Fruit fly (Drosophila melanogaster) whole organism, pupa: Measurements from ENCODE around the gene Rbcn-3B.

Source experiments
- CG10348 ChIP-seq: fragments of 200-800 bp; sonication (Bioruptor generic); IDR thresholded peaks from 2 replicates; pipeline ENCODE4 v1.3.6; 2022; ENCODE audit warnings: missing biosample characterization, missing genetic modification characterization
- CG14655 ChIP-seq: fragments of 200-800 bp; sonication (Bioruptor generic); optimal IDR thresholded peaks from 3 replicates; lab custom pipeline; 2017; ENCODE audit warnings: mild to moderate bottlenecking, missing biosample characterization, missing genetic modification reagents, missing genetic modification characterization
- CG15710 ChIP-seq: fragments of 200-800 bp; sonication (Bioruptor generic); optimal IDR thresholded peaks from 2 replicates; lab custom pipeline; 2018; ENCODE audit warnings: missing biosample characterization, mild to moderate bottlenecking, missing genetic modification characterization, moderate library complexity
- CG17806 ChIP-seq: fragments of 200-800 bp; sonication (Bioruptor generic); optimal IDR thresholded peaks from 2 replicates; lab custom pipeline; 2018; ENCODE audit warnings: missing biosample characterization, mild to moderate bottlenecking, missing genetic modification characterization, moderate library complexity
- CG4496 ChIP-seq: fragments of 200-800 bp; sonication (Bioruptor generic); IDR thresholded peaks from 3 replicates; pipeline ENCODE4 v1.3.6; 2022; ENCODE audit warnings: missing biosample characterization, missing genetic modification characterization
- CG8301 ChIP-seq: fragments of 200-800 bp; sonication (Bioruptor generic); optimal IDR thresholded peaks from 2 replicates; lab custom pipeline; 2018; ENCODE audit warnings: missing biosample characterization, mild to moderate bottlenecking, missing genetic modification characterization
- CG9948 ChIP-seq: fragments of 200-800 bp; sonication (Bioruptor generic); optimal IDR thresholded peaks from 2 replicates; lab custom pipeline; 2018; ENCODE audit warnings: missing biosample characterization, mild to moderate bottlenecking, missing genetic modification characterization, moderate library complexity
- EcR ChIP-seq: fragments of 200-800 bp; sonication (Bioruptor generic); optimal IDR thresholded peaks from 3 replicates; lab custom pipeline; 2019; ENCODE audit warnings: missing biosample characterization, missing genetic modification characterization, mild to moderate bottlenecking, moderate library complexity, missing genetic modification reagents
- Ets98B ChIP-seq: fragments of 200-800 bp; sonication (Bioruptor generic); IDR thresholded peaks from 2 replicates; pipeline ENCODE4 v1.3.6; 2022; ENCODE audit warnings: missing biosample characterization, missing genetic modification characterization
- Pif1B ChIP-seq: fragments of 200-800 bp; sonication (Bioruptor generic); optimal IDR thresholded peaks from 3 replicates; lab custom pipeline; 2016; ENCODE audit warnings: missing biosample characterization, missing genetic modification characterization
- Snoo ChIP-seq: fragments of 200-800 bp; sonication (Bioruptor generic); optimal IDR thresholded peaks from 3 replicates; lab custom pipeline; 2017; ENCODE audit warnings: missing biosample characterization, mild to moderate bottlenecking, missing genetic modification characterization, inconsistent platforms
- fd96Ca ChIP-seq: fragments of 200-800 bp; sonication (Bioruptor generic); IDR thresholded peaks from 3 replicates; pipeline ENCODE4 v1.3.6; 2022; ENCODE audit warnings: missing biosample characterization, missing genetic modification characterization
- rn ChIP-seq: fragments of 200-800 bp; sonication (Bioruptor generic); IDR thresholded peaks from 2 replicates; pipeline ENCODE4 v1.3.6; 2022; ENCODE audit warnings: missing biosample characterization, missing genetic modification characterization

DNA sequence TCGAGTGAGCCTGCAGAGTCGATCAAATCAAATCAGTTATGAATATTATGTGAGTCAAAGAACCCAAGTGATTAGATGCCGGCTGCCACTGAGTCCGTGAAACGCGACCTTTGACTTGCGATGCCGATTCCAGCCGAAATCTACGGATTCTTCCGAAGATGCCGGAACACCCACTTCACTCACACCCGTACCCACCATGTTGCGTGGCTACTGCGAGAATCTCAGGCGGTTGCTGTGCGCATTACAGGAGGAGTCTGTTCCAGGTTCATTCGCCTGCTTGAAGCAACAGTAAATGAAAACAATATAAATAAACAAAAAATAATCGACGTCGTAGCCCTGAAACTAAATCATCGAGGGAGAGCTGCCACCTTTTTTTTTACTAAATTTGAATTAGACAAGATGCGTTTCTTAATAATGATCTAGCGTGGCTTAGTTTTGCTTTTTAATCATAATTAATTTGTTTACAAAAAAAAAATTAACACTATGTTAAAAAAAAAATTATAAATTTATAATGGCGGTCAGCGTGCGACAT, 7.0 kb upstream of the Rbcn-3B start, which contains the start of gene Ldaf1:
- TF ChIP-seq Pif1B (GFP tag; lab: Kevin White, UChicago), result no peak
- no peak for TF ChIP-seq CG8301
- TF ChIP-seq CG17806 (tag; lab: Kevin White, UChicago), result no peak
- no peak for TF ChIP-seq Ets98B
- TF ChIP-seq Snoo, result no peak
- peak; percentile 39 for TF ChIP-seq EcR
- no peak for TF ChIP-seq CG14655
- TF ChIP-seq rn (GFP tag; lab: Robert Waterston, UW), result no peak
- TF ChIP-seq CG10348 (GFP tag; lab: Robert Waterston, UW), result no peak
- no peak for TF ChIP-seq CG15710 (tag; lab: Kevin White, UChicago)
- TF ChIP-seq fd96Ca (GFP tag; lab: Robert Waterston, UW), result no peak
- TF ChIP-seq CG9948 (tag; lab: Kevin White, UChicago), result no peak
- TF ChIP-seq CG4496 (GFP tag; lab: Robert Waterston, UW), result no peak
